Fruit fly (Drosophila melanogaster) Kc167 (cell line): ENCODE measurements around the gene Rcd5.

Experiments
- Myc ChIP-seq: fragments of >200 bp; optimal IDR thresholded peaks from 2 replicates; lab custom pipeline; 2017; ENCODE audit warnings: missing external identifiers
- Sin3A ChIP-seq: fragments of >200 bp; optimal IDR thresholded peaks from 2 replicates; lab custom pipeline; 2018; ENCODE audit warnings: missing external identifiers
- h ChIP-seq: fragments of >200 bp; optimal IDR thresholded peaks from 3 replicates; lab custom pipeline; 2018; ENCODE audit warnings: missing external identifiers
- insv ChIP-seq: fragments of >200 bp; optimal IDR thresholded peaks from 3 replicates; lab custom pipeline; 2018; ENCODE audit warnings: missing external identifiers
- psq ChIP-seq: fragments of >200 bp; optimal IDR thresholded peaks from 2 replicates; lab custom pipeline; 2017; ENCODE audit warnings: missing external identifiers
- ttk ChIP-seq: sonication (Bioruptor generic); optimal IDR thresholded peaks from 2 replicates; lab custom pipeline; 2017; ENCODE audit warnings: missing external identifiers

The Rcd5 gene

DNA sequence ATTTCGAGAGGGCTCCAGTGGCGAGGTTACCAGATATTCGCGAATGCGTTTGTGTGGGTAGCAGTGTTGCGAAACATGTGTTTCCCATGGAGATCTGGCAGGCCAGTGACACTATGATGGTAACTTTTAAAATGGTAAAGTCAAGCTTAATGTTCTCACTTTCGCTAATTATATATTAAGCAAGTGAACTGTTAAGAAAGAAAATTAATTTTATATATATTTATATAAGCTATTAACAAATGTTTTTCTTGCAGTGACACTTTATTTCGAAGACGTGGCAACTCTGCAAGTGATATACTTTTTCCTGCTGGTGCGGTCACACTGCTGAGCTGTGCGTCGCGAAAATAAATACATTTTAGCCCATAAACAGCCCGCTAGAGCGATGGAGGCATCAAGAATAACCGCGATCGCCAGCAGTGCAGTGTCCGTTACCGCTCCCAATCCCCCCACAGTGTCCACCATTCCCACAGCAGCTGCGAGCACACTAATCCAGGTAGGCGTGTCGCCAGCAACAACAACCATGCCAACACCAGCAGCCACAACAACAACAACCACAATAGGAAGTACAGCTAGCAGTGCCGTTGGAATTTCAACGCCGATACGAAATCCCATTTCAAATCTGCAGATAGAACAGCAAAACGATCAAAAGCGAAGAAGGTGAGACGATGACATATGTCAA is at the start of gene Rcd5, which contains the start of gene CG11593:
Gene Rcd5, plus strand, starts transcription at position 283 of the 679 bp plus-strand sequence.
Gene CG11593, minus strand, starts transcription at position 236 of the 679 bp plus-strand sequence.
- TF ChIP-seq Myc (lab: Kevin White, UChicago) (no peak), psq (lab: Kevin White, UChicago) (no peak), h (lab: Kevin White, UChicago) (no peak), insv (lab: Kevin White, UChicago) (no peak), Sin3A (lab: Kevin White, UChicago) (no peak), ttk (lab: Kevin White, UChicago) (no peak)

DNA sequence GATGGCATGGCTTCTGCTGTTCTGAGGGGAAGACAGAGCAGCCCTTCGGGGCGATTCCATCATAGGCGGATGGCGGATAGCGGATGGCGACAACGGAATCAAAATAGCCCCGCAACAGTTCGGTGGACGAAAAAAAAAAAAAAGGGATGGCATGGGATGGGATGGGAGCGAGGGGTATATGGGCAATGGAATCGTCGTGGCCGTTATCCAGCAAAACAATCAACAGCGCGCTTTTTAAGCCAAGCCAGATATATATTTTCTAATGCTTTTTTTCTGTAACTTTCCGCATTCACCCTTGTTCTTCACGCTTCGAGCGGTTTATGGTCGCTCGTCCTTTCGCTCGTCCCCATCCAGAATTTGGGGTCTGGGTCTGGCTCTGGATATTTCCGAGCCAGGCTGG is 44.8 kb upstream of the Rcd5 start:
- TF ChIP-seq psq (lab: Kevin White, UChicago) (no peak), insv (lab: Kevin White, UChicago) (no peak)

DNA sequence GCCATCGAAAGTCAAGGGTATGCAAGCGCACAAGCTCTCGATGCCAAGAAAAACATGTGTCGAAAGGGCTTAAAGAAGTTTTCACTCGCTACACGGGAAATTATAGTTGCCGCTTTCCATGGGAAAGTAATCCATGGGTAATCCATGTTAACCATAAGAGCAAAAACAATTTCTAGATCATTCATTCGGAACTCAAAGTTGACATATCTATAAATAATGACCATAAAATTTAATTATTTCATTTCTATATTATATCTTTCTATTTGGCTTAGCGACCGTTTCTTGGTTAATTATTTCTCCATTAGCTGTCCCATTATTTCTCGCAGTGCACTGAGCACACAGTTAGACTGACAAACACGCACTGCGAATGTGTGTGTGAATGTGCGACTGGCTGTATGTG is 39.6 kb upstream of the Rcd5 start:
- TF ChIP-seq Sin3A (lab: Kevin White, UChicago) = no peak

DNA sequence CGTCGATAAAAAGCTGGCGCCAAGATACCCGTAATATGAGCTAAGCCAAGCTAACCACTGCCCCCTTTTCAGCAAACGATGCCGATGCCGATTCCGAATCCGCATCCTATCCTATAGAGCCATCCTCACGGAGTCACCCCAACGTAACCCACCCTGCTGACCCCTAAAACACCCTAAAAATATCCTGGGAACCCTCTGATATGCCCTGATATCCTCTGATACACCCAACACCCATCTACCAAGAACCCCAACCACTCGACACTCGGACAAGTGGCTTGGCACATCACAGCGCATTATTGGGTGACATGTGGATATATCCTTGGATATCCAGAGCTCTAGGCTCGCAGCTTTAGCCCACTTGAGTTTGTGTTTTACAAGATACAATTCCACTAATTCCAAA is 38.8 kb upstream of the Rcd5 start:
- no peak for TF ChIP-seq psq (lab: Kevin White, UChicago)
- no peak for TF ChIP-seq Sin3A (lab: Kevin White, UChicago)
- TF ChIP-seq insv (lab: Kevin White, UChicago) = no peak
- no peak for TF ChIP-seq ttk (lab: Kevin White, UChicago)
- no peak for TF ChIP-seq Myc (lab: Kevin White, UChicago)
- TF ChIP-seq h (lab: Kevin White, UChicago) = no peak

DNA sequence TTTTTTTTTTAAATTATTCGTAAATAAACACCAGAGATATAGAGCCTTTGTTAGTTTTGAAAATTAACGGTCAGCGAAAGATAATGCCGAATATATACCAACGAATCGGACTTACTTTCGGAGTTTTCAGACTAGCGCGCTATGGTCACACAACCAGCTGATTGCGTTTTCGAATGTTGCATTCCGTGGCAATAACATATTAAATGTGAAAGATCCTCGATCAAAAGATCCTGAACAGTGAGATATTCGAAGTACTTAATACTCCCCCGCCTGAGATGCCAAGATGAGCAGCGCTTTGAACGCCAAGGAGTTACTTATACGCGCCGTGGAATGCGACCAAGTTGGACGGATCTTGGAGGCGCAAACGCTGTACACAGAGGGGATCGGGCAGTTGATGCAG is 37.0 kb upstream of the Rcd5 start, which contains the start of gene CG14985:
Gene CG14985, plus strand, starts transcription at position 159 of the 400 bp plus-strand sequence.
- TF ChIP-seq psq (lab: Kevin White, UChicago) = no peak
- no peak for TF ChIP-seq h (lab: Kevin White, UChicago)
- TF ChIP-seq insv (lab: Kevin White, UChicago) = no peak
- no peak for TF ChIP-seq Myc (lab: Kevin White, UChicago)
- no peak for TF ChIP-seq Sin3A (lab: Kevin White, UChicago)
- no peak for TF ChIP-seq ttk (lab: Kevin White, UChicago)

DNA sequence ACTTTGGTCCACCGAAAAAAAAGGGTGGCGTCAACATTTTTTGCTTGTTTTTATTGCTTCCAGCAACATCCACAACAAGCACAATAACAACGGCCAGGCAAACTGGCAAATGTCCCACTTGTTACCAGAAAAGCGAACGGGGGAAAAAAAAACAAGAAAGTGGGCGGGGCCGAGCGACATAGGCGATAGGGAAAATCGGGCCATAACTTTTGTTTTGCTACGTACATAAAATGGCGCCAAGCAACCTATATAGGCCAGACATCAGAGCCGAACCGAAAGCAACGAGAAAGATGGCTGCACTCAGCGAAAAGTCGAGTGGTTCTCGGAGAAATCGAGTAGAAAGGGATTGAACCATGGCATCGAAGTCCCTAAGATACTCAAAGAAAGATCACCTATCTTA is 33.1 kb upstream of the Rcd5 start:
- TF ChIP-seq Sin3A (lab: Kevin White, UChicago) = no peak
- no peak for TF ChIP-seq ttk (lab: Kevin White, UChicago)
- TF ChIP-seq Myc (lab: Kevin White, UChicago) = no peak
- TF ChIP-seq psq (lab: Kevin White, UChicago) = no peak
- no peak for TF ChIP-seq h (lab: Kevin White, UChicago)
- no peak for TF ChIP-seq insv (lab: Kevin White, UChicago)

DNA sequence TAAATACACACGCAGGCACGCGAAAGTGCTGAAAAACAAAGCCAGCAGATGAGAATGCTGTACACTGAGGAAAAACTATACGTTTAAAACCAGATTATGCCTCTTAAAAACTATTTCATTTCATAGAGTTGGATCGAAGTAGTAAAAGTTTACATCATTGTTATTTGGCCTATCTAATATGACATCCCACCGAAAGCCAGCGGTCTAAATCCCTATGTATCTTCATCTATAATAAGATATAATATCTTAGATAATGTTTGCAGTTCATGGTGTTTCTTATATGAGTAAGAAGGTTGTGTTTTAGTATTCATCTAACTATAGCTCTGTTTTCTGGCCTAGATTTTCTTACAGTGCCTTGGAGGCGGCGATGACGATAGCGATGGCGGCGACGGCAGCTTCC is 30.2 kb upstream of the Rcd5 start:
- TF ChIP-seq ttk (lab: Kevin White, UChicago) (no peak), insv (lab: Kevin White, UChicago) (no peak), h (lab: Kevin White, UChicago) (no peak), psq (lab: Kevin White, UChicago) (no peak), Sin3A (lab: Kevin White, UChicago) (no peak), Myc (lab: Kevin White, UChicago) (no peak)

DNA sequence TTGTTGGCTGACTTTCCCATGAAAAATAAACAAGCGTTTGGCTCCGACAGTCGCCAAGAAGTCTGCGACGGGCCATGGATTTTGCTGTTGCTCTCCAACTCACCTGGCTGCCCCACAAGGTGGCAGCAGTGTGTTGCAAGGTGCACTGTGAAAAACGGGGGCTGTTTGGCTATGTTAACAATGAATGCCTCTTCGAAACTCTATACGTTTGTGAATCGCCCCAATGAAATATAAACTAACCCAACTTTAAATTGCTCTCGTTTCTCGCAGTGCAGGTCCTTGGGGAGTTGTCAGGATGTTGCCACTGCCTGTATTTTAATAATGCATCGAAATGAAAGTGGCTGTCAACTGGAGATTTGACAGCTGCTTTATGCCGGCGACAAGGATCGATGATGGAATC is 26.0 kb upstream of the Rcd5 start:
- TF ChIP-seq Sin3A (lab: Kevin White, UChicago) = no peak

DNA sequence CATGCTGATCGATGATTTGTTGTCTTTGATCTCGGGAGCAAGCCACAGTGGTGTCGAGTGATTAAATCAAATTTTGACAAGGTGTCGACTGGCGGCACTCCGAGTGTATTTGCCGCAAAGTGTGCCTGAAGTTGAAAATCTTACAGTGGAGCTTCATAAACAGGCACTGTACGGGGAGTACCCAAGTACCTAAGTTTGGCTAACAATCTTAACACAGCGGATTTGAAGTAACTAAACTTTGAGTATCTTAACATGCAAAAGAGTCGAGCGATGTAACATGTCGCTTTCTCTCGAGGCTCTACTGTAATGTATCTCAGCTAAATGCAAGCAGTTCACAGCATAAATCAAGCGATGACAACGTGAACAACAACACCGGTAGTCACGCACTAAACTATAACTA is 23.6 kb upstream of the Rcd5 start:
- TF ChIP-seq ttk (lab: Kevin White, UChicago) (no peak), insv (lab: Kevin White, UChicago) (no peak), psq (lab: Kevin White, UChicago) (no peak), Myc (lab: Kevin White, UChicago) (no peak), Sin3A (lab: Kevin White, UChicago) (no peak), h (lab: Kevin White, UChicago) (no peak)

DNA sequence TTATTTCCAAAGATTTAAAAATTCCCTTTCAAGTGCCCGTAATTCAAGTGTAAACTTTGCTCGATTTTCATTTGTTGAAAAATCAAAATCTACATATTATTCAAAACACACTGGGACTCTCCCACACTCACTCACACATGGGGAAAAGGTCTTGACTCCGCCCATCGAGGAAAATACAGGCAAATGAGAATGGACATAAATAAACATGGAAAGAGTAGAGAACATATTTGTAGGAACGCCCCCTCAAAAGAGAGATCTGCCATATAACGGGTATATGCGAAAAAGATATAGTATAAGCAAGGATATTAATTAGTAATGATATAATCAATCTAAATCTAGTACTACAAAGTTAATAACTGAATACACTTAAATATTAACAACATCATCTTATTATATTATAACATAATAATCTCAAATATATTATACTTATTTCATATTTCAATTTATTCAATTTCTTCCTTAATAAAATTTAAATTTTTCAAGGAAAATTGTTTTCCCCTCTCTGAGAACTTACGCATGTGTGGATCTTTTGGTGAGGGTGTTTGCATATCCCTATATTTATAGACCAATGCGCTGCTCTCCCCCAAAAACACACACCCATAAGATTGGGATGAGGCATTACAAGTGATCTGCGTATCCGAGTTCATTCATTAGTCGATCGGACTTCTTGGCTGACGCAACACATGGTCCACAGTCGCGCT is 22.0 kb upstream of the Rcd5 start, which contains the start of gene FoxL1:
Gene FoxL1, plus strand, starts transcription at position 651 of the 701 bp plus-strand sequence.
- no peak for TF ChIP-seq ttk (lab: Kevin White, UChicago)
- TF ChIP-seq Sin3A (lab: Kevin White, UChicago) = no peak
- no peak for TF ChIP-seq insv (lab: Kevin White, UChicago)
- TF ChIP-seq h (lab: Kevin White, UChicago) = no peak
- TF ChIP-seq Myc (lab: Kevin White, UChicago) = no peak

DNA sequence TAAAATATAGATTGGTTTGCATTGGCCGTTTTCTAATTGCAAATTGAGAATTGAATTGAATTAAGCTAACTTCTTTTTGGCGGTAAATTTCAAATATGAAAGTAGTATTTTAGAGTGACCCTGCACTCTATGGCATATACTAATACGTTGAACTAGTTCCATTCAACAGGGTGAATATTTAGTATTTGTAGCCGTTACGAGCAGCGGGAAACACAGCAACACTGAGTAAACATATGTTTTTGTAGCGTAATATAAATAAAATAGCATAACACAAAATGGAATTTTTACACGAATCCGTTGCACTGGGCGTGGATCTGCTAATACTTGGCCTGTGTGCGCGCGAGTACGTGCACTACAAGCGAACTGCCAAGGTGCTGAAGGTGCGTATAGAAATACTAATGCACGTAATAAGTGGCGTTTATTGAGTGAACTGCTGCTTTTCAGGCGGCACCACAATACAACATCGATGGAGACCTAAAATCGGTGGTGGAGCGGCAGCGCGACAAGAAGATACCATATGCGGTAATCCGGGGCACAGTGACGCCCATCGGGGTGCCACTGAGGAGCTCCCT is 19.0 kb upstream of the Rcd5 start, which contains the start of gene Mul1:
Gene Mul1, plus strand, starts transcription at position 198 of the 572 bp plus-strand sequence.
- TF ChIP-seq Sin3A (lab: Kevin White, UChicago) (no peak), insv (lab: Kevin White, UChicago) (no peak), Myc (lab: Kevin White, UChicago) (no peak), ttk (lab: Kevin White, UChicago) (no peak), psq (lab: Kevin White, UChicago) (no peak), h (lab: Kevin White, UChicago) (no peak)
